Fruit fly (Drosophila melanogaster) ovary, adult (tissue): ENCODE results near the gene CG1324.

Experiments
- CG17801 ChIP-seq: fragments of 200-800 bp; optimal IDR thresholded peaks from 2 replicates; lab custom pipeline; 2019; ENCODE audit warnings: missing biosample characterization, mild to moderate bottlenecking, missing genetic modification characterization, moderate library complexity; ENCODE audit not compliant: partially characterized antibody

Gene CG1324

DNA sequence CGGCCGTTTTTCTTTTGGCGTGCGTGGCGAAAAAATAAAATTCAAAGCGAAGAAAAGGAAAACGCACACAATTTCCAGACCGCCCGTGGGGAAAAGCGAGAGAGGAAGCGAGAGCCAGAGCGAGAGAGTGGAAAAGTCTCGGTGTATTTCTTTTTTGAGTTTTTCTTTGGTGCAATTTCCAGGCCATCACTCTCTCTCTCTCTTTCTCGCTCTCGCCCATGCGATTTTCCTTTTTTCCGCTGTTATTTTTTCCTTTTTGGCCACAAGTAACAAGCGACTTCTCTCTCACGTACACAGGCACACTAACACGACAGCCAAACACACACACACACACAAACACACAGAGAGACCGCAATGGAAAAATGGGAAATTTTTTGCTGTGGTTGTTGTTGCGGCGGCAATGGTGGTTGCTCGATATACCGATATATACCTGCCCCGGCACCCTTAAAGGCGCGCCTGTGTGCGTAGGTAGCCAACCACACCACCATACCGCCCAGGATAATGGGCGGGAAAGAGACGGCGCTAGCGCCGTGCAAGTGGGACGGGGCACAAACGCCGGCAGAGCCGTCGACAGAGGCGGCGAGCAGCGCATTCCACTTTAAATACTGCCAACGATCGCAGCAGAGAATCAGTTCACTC is 41.8 kb downstream of the CG1324 start:
- TF ChIP-seq CG17801 (GFP tag; lab: Kevin White, UChicago), result no peak

DNA sequence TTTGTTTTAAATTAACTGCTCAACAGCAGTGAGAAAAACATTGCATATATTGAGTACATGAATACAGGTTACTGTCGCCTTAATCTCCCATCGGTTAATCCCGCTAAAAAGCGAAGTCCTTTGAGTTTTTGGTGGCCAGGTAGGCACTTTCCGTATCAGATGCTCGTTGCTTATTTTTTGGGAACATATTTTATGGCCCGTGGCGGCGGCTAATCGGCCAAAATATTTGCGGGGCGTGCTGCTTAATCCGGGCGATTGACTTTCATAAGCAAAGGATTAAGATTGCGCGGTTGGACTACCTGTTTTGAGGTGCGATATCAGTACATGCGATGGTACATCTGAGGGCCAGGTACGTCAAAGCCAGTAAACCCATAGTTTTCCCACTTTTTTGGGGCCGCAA is 44.5 kb downstream of the CG1324 start:
- no peak for TF ChIP-seq CG17801 (GFP tag; lab: Kevin White, UChicago)

DNA sequence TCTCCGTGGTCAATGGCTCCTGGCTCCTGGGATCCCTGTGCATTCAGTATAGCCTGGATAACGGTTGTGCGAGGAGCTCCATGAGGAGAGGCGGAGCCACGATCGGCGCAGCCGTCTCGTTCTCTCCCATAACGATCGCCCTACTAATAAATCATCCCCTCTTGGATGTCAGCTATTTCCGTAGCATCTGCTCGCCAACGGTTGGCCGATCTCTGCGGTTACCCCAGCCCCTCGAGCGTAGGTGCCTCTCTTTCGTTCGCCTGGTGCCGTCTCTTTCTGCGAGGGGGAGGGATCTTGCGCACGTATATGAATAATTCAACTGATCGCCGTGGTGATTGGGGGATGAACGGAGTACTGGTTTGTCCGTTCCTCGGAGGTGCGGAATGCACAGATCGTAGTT is 45.3 kb downstream of the CG1324 start, which contains the start of gene run:
Gene run (plus strand): TSS at position 217 of the 400 bp plus-strand sequence.
- no peak for TF ChIP-seq CG17801 (GFP tag; lab: Kevin White, UChicago)

DNA sequence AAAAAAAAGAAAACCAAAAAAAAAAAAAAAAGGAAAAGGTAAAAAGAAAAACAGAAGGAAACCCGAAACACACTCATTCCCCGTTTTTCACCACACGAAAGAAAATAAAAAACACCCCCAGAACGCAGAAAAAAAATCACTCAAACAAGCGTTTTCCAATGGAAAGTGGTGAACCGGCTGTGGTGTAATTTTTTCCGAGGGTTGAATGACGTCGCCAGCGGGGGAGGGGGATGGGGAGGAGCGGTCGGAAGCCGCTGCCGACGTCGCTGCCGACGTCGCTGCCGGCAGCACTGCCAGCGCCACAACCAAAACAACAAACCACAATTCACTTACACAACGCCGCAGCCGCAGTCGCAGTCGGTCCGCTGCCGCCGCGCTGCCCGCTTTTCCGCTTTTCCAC is 46.3 kb downstream of the CG1324 start:
- TF ChIP-seq CG17801 (GFP tag; lab: Kevin White, UChicago), result no peak

DNA sequence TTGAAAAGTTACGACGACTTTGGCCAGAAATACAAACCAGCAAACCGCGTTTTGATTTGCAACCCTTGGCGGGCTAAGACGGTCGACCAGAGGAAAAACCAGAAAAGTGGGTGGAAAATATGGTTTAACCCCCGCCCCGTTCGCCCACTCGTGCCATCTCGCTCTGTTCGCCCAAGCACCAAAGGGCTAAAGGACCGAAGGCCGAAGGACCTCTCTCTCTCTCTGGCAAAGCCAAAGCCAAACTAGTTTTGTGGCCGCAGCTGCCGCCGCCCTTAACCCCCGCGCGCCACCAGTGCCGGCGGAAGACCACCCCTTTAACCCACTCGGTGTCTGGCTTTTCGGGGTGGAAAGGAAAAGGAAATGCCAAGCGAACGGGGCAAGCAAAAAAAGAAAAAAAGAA is 48.5 kb downstream of the CG1324 start:
- no peak for TF ChIP-seq CG17801 (GFP tag; lab: Kevin White, UChicago)
